Worm (Caenorhabditis elegans): ENCODE measurements around the gene ipp-5.
A peak's percentile ranks its signal among the peaks of the same experiment; 100 is the strongest.

The ipp-5 gene

ce11 chrX:6057580-6058305 lies 26.5 kb downstream of the ipp-5 start, which contains the start of gene gln-1:
gln-1 (plus strand) TSS chrX:6058255.
- TF ChIP-seq tbx-2 (tag; optimal IDR thresholded peaks at IDR 0.05): no peak
- peak; percentile 64 for TF ChIP-seq rnt-1 (tag; optimal IDR thresholded peaks at IDR 0.05)
- no peak for TF ChIP-seq T23F11.4 (GFP tag; optimal IDR thresholded peaks at IDR 0.05)
- peak; percentile 5 for TF ChIP-seq ref-2 (tag; optimal IDR thresholded peaks at IDR 0.05)

DNA sequence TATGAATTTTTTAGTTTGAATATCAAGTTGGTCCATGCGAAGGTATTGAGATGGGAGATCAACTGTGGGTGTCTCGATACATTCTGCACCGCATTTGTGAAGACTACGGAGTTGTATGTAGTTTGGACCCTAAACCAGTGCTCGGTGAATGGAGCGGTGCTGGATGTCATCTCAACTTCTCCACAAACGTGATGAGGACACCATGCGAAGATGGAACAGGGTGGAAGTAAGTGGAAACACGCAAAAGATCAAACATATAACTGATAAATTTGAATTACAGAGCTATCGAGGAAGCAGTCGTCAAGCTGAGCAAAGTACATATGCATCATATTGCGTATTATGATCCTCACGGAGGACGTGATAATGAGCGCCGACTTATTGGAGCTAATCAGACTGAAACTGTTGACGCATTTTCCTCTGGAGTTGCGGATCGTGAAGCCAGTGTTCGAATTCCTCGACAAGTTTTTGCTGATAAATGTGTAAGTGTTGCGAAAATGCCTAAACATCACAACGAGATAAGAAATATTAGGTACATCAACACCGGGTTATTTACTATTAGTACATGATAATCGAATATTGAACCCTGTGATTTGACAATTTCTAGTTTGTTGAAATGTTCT lies 28.0 kb downstream of the ipp-5 start:
- no peak for TF ChIP-seq ref-2 (tag; optimal IDR thresholded peaks at IDR 0.05)
- TF ChIP-seq ets-4 (tag; optimal IDR thresholded peaks at IDR 0.05): no peak
- no peak for TF ChIP-seq ceh-2 (tag; optimal IDR thresholded peaks at IDR 0.05)
- no peak for TF ChIP-seq K02D7.2 (tag; optimal IDR thresholded peaks at IDR 0.05)
- TF ChIP-seq unc-3 (GFP tag; conservative IDR thresholded peaks at IDR 0.05): no peak
- no peak for TF ChIP-seq unc-3 (tag; optimal IDR thresholded peaks at IDR 0.05)
- TF ChIP-seq fax-1 (tag; optimal IDR thresholded peaks at IDR 0.05): no peak
- no peak for TF ChIP-seq rnt-1 (tag; optimal IDR thresholded peaks at IDR 0.05)
- no peak for TF ChIP-seq sox-2 (GFP tag; IDR thresholded peaks at IDR 0.05)
- TF ChIP-seq ceh-19 (GFP tag; optimal IDR thresholded peaks at IDR 0.05): no peak
- TF ChIP-seq nhr-11 (tag; optimal IDR thresholded peaks at IDR 0.05): no peak
- TF ChIP-seq ceh-9 (tag; optimal IDR thresholded peaks at IDR 0.05): no peak
- no peak for TF ChIP-seq ceh-34 (tag; optimal IDR thresholded peaks at IDR 0.05)
- no peak for TF ChIP-seq lim-6 (tag; optimal IDR thresholded peaks at IDR 0.05)
- TF ChIP-seq tbx-2 (tag; optimal IDR thresholded peaks at IDR 0.05): no peak
- no peak for TF ChIP-seq gmeb-2 (tag; optimal IDR thresholded peaks at IDR 0.05)

ce11 chrX:6064385-6064784 lies 33.1 kb downstream of the ipp-5 start:
- TF ChIP-seq nfya-1 (tag; optimal IDR thresholded peaks at IDR 0.05) (no peak), nhr-11 (tag; optimal IDR thresholded peaks at IDR 0.05) (no peak), pros-1 (tag; optimal IDR thresholded peaks at IDR 0.05) (no peak), pqm-1 (tag; optimal IDR thresholded peaks at IDR 0.05) (no peak), pha-2 (tag; optimal IDR thresholded peaks at IDR 0.05) (no peak), che-1 (tag; optimal IDR thresholded peaks at IDR 0.05) (no peak), ceh-2 (tag; optimal IDR thresholded peaks at IDR 0.05) (no peak), elt-4 (tag; optimal IDR thresholded peaks at IDR 0.05) (no peak), ceh-19 (GFP tag; optimal IDR thresholded peaks at IDR 0.05) (no peak), ceh-9 (tag; optimal IDR thresholded peaks at IDR 0.05) (no peak), nhr-232 (tag; optimal IDR thresholded peaks at IDR 0.05) (no peak), ztf-16 (tag; optimal IDR thresholded peaks at IDR 0.05) (no peak), dmd-4 (tag; optimal IDR thresholded peaks at IDR 0.05; ENCODE audit: borderline replicate concordance) (no peak)

- no peak for TF ChIP-seq npax-4 (tag; optimal IDR thresholded peaks at IDR 0.05)
- no peak for TF ChIP-seq fax-1 (tag; optimal IDR thresholded peaks at IDR 0.05)
- no peak for TF ChIP-seq ceh-31 (tag; optimal IDR thresholded peaks at IDR 0.05)
- TF ChIP-seq Y22D7AL.16 (tag; optimal IDR thresholded peaks at IDR 0.05): no peak
- no peak for TF ChIP-seq nfya-1 (tag; optimal IDR thresholded peaks at IDR 0.05)
- no peak for TF ChIP-seq pax-1 (tag; optimal IDR thresholded peaks at IDR 0.05)
- no peak for TF ChIP-seq pha-2 (tag; optimal IDR thresholded peaks at IDR 0.05)
- no peak for TF ChIP-seq pqm-1 (tag; optimal IDR thresholded peaks at IDR 0.05)
- no peak for TF ChIP-seq hlh-13 (GFP tag; optimal IDR thresholded peaks at IDR 0.05)
- TF ChIP-seq ceh-45 (GFP tag; IDR thresholded peaks at IDR 0.05): no peak
- TF ChIP-seq pag-3 (tag; optimal IDR thresholded peaks at IDR 0.05; ENCODE audit: borderline replicate concordance): no peak
- TF ChIP-seq hlh-6 (tag; optimal IDR thresholded peaks at IDR 0.05): no peak
- TF ChIP-seq dmd-4 (tag; optimal IDR thresholded peaks at IDR 0.05; ENCODE audit: borderline replicate concordance): no peak
- TF ChIP-seq unc-3 (GFP tag; conservative IDR thresholded peaks at IDR 0.05): no peak
- TF ChIP-seq unc-3 (tag; optimal IDR thresholded peaks at IDR 0.05): no peak
- TF ChIP-seq ceh-24 (tag; optimal IDR thresholded peaks at IDR 0.05): no peak
Measured at ce11 chrX:6065936-6066452, 34.7 kb downstream of the ipp-5 start, which contains the start of gene ptr-4. ptr-4 (minus strand) TSS chrX:6065986.
